Worm (Caenorhabditis elegans): ENCODE data around the gene acl-4.
A peak's percentile ranks its signal among the peaks of the same experiment; 100 is the strongest.

The acl-4 gene

DNA sequence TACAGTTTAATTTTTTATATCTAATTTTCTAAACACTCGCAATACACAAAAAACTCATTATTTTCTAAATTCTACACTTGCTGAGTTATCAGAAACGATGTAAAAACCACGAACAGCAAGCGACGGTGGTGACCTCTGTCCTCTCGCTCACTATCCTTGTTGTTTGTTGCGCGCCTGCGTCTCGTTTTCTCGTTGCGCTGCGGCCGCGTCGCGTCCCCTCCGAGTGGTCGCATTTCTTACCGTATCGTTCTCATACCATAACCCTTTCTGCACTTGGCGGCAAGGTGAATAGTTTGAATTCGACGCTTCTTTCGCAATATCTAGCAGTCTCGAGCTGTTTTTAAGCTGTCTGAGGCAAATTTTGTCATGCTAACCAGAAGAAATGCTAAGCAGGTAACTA lies 19.2 kb upstream of the acl-4 start, which contains the start of gene lsy-2 (continued):
- TF ChIP-seq gmeb-2 (tag; optimal IDR thresholded peaks at IDR 0.05) (no peak), mec-3 (tag; optimal IDR thresholded peaks at IDR 0.05; ENCODE audit: borderline replicate concordance) (no peak), pqm-1 (tag; optimal IDR thresholded peaks at IDR 0.05) (no peak), T23F11.4 (GFP tag; optimal IDR thresholded peaks at IDR 0.05) (no peak), zip-5 (tag; optimal IDR thresholded peaks at IDR 0.05) (no peak), K02D7.2 (tag; optimal IDR thresholded peaks at IDR 0.05) (no peak), unc-86 (tag; optimal IDR thresholded peaks at IDR 0.05) (no peak), hlh-8 (tag; optimal IDR thresholded peaks at IDR 0.05) (no peak), ceh-9 (tag; optimal IDR thresholded peaks at IDR 0.05) (no peak), ceh-34 (tag; optimal IDR thresholded peaks at IDR 0.05) (peak; percentile 41), ama-1 (optimal IDR thresholded peaks at IDR 0.05) (no peak), tbx-7 (tag; optimal IDR thresholded peaks at IDR 0.05) (no peak), ceh-19 (GFP tag; optimal IDR thresholded peaks at IDR 0.05) (no peak), npax-4 (tag; optimal IDR thresholded peaks at IDR 0.05) (no peak), unc-42 (tag; optimal IDR thresholded peaks at IDR 0.05) (no peak), syd-9 (tag; optimal IDR thresholded peaks at IDR 0.05) (no peak), K09A11.1 (tag; optimal IDR thresholded peaks at IDR 0.05; ENCODE audit: insufficient read depth) (no peak), dve-1 (tag; optimal IDR thresholded peaks at IDR 0.05) (no peak), ceh-30 (tag; optimal IDR thresholded peaks at IDR 0.05) (no peak), ref-2 (tag; optimal IDR thresholded peaks at IDR 0.05) (no peak), tbx-2 (tag; optimal IDR thresholded peaks at IDR 0.05) (peak; percentile 3), nfya-1 (tag; optimal IDR thresholded peaks at IDR 0.05) (peak; percentile 87), nhr-11 (tag; optimal IDR thresholded peaks at IDR 0.05) (no peak), ceh-45 (GFP tag; IDR thresholded peaks at IDR 0.05) (no peak), sdc-2 (tag; optimal IDR thresholded peaks at IDR 0.05) (peak; percentile 46), ttx-3 (tag; optimal IDR thresholded peaks at IDR 0.05) (no peak)

ce11 chrX:2087716-2088115 lies 17.5 kb upstream of the acl-4 start:
- TF ChIP-seq unc-42 (tag; optimal IDR thresholded peaks at IDR 0.05) (peak; percentile 24), fkh-10 (GFP tag; optimal IDR thresholded peaks at IDR 0.05) (no peak), madf-2 (tag; optimal IDR thresholded peaks at IDR 0.05) (no peak), dve-1 (tag; optimal IDR thresholded peaks at IDR 0.05) (no peak)

DNA sequence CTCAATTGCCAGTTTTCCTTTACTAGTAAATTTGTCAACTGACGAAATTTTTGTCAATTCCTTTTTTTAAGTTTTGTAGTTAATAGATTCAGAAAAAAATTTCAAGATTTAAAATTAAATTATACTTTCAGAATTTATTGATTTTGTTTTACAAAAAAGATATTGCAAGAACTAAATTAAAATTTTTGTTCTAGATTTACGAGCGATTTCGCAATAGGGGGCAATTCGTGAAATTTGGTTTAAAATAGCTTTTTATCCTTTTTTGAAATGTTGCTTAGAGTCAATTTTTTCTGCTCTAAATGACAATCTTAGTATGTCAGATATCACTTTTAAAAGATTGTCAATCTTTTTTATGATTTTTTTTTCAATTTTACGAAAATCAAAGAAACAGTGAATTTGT lies 15.2 kb upstream of the acl-4 start:
- TF ChIP-seq pqm-1 (tag; optimal IDR thresholded peaks at IDR 0.05) (no peak), pax-1 (tag; optimal IDR thresholded peaks at IDR 0.05) (no peak), nhr-11 (tag; optimal IDR thresholded peaks at IDR 0.05) (no peak), pha-2 (tag; optimal IDR thresholded peaks at IDR 0.05) (no peak), tbx-2 (tag; optimal IDR thresholded peaks at IDR 0.05) (no peak), ceh-18 (tag; optimal IDR thresholded peaks at IDR 0.05) (no peak)

DNA sequence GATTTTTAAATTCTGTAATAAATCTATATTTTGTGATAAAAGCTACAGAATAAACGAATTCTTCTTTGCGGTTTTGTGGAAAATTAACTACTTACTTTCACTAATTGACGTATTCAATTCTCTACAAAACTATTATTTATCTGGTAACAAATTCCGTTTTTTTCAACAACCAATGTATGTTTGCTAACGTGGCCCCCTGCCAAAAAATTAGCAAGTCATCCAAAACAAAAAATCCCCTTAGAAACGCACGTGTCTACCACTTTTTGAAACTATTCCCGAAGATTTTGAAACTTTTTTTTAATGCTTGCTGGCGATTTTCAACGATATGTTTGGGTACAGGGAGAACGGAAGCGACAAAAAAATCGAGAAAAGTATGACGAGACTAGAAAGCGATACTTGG lies 14.7 kb upstream of the acl-4 start, which contains the start of gene F49H12.2:
Gene F49H12.2, plus strand, starts transcription at position 301 of the 400 bp plus-strand sequence.
- TF ChIP-seq C08G9.2 (tag; optimal IDR thresholded peaks at IDR 0.05) (no peak), ama-1 (optimal IDR thresholded peaks at IDR 0.05) (no peak), nfya-1 (tag; optimal IDR thresholded peaks at IDR 0.05) (no peak), pag-3 (tag; optimal IDR thresholded peaks at IDR 0.05; ENCODE audit: borderline replicate concordance) (no peak), tbx-2 (tag; optimal IDR thresholded peaks at IDR 0.05) (no peak), sox-4 (tag; optimal IDR thresholded peaks at IDR 0.05) (no peak), hlh-6 (tag; optimal IDR thresholded peaks at IDR 0.05) (no peak), gmeb-2 (tag; optimal IDR thresholded peaks at IDR 0.05) (no peak), ref-2 (tag; optimal IDR thresholded peaks at IDR 0.05) (no peak), lin-11 (tag; optimal IDR thresholded peaks at IDR 0.05) (no peak), ceh-31 (tag; optimal IDR thresholded peaks at IDR 0.05) (no peak), K09A11.1 (tag; optimal IDR thresholded peaks at IDR 0.05; ENCODE audit: insufficient read depth) (no peak), mec-3 (tag; optimal IDR thresholded peaks at IDR 0.05; ENCODE audit: borderline replicate concordance) (no peak), hlh-15 (tag; optimal IDR thresholded peaks at IDR 0.05) (no peak)

Measured in whole organism, late embryonic.